Fruit fly (Drosophila melanogaster) whole organism, embryonic: ENCODE measurements around the gene CG43815.
A peak's percentile ranks its signal among the peaks of the same experiment; 100 is the strongest.

Experiments
- B-H2 ChIP-seq: fragments of 200-800 bp; sonication (Bioruptor generic); optimal IDR thresholded peaks from 2 replicates; lab custom pipeline; 2018; ENCODE audit warnings: missing biosample characterization, mild to moderate bottlenecking, missing genetic modification characterization
- Bdp1 ChIP-seq: fragments of 200-800 bp; sonication (Bioruptor generic); optimal IDR thresholded peaks from 3 replicates; lab custom pipeline; 2016; ENCODE audit warnings: missing biosample characterization, missing genetic modification characterization
- CG10274 ChIP-seq: fragments of 200-800 bp; sonication (Bioruptor generic); optimal IDR thresholded peaks from 3 replicates; lab custom pipeline; 2017; ENCODE audit warnings: missing biosample characterization, mild to moderate bottlenecking, missing genetic modification characterization
- CG10654 ChIP-seq: fragments of 200-800 bp; sonication (Bioruptor generic); optimal IDR thresholded peaks from 2 replicates; lab custom pipeline; 2016; ENCODE audit warnings: missing biosample characterization, missing genetic modification characterization
- CG1233 ChIP-seq: fragments of 200-800 bp; sonication (Bioruptor generic); optimal IDR thresholded peaks from 4 replicates; lab custom pipeline; 2018; ENCODE audit warnings: missing biosample characterization, mild to moderate bottlenecking, missing genetic modification characterization
- CG13624 ChIP-seq: fragments of 200-800 bp; sonication (Bioruptor generic); optimal IDR thresholded peaks from 2 replicates; lab custom pipeline; 2016; ENCODE audit warnings: missing biosample characterization, missing genetic modification characterization
- CG15011 ChIP-seq: fragments of 200-800 bp; sonication (Bioruptor generic); optimal IDR thresholded peaks from 3 replicates; lab custom pipeline; 2018; ENCODE audit warnings: missing biosample characterization, mild to moderate bottlenecking, missing genetic modification characterization
- CG15073 ChIP-seq: fragments of 200-800 bp; sonication (Bioruptor generic); optimal IDR thresholded peaks from 2 replicates; lab custom pipeline; 2016; ENCODE audit warnings: missing biosample characterization, missing genetic modification characterization
- CG17802 ChIP-seq: fragments of 200-800 bp; sonication (Bioruptor generic); optimal IDR thresholded peaks from 2 replicates; lab custom pipeline; 2018; ENCODE audit warnings: missing biosample characterization, mild to moderate bottlenecking, missing genetic modification characterization, moderate library complexity
- CG2712 ChIP-seq: fragments of 200-800 bp; optimal IDR thresholded peaks from 3 replicates; lab custom pipeline; 2019; ENCODE audit warnings: missing biosample characterization, mild to moderate bottlenecking, missing genetic modification characterization, moderate library complexity
- CG34376 ChIP-seq: fragments of 200-800 bp; sonication (Bioruptor generic); optimal IDR thresholded peaks from 2 replicates; lab custom pipeline; 2018; ENCODE audit warnings: missing biosample characterization, mild to moderate bottlenecking, missing genetic modification characterization
- CG4707 ChIP-seq: fragments of 200-800 bp; sonication (Bioruptor generic); optimal IDR thresholded peaks from 2 replicates; lab custom pipeline; 2018; ENCODE audit warnings: missing biosample characterization, mild to moderate bottlenecking, missing genetic modification characterization, moderate library complexity
- CG7271 ChIP-seq: fragments of 200-800 bp; sonication (Bioruptor generic); optimal IDR thresholded peaks from 2 replicates; lab custom pipeline; 2018; ENCODE audit warnings: missing biosample characterization, mild to moderate bottlenecking, missing genetic modification characterization, moderate library complexity
- CG7372 ChIP-seq: fragments of 200-800 bp; sonication (Bioruptor generic); IDR thresholded peaks from 2 replicates; pipeline ENCODE4 v1.3.6; 2022; ENCODE audit warnings: missing biosample characterization, missing genetic modification characterization
- CG9437 ChIP-seq: fragments of 200-800 bp; sonication (Bioruptor generic); optimal IDR thresholded peaks from 2 replicates; lab custom pipeline; 2018; ENCODE audit warnings: missing biosample characterization, mild to moderate bottlenecking, missing genetic modification characterization
- CG9876 ChIP-seq: fragments of 200-800 bp; sonication (Bioruptor generic); optimal IDR thresholded peaks from 2 replicates; lab custom pipeline; 2016; ENCODE audit warnings: missing biosample characterization, missing genetic modification characterization
- Chrac-16 ChIP-seq: fragments of 200-800 bp; sonication (Bioruptor generic); optimal IDR thresholded peaks from 3 replicates; lab custom pipeline; 2016; ENCODE audit warnings: missing biosample characterization, missing genetic modification characterization
- Dip3 ChIP-seq: fragments of 200-800 bp; sonication (Bioruptor generic); optimal IDR thresholded peaks from 3 replicates; lab custom pipeline; 2016; ENCODE audit warnings: missing biosample characterization, missing genetic modification characterization
- Gug ChIP-seq: fragments of 200-800 bp; sonication (Bioruptor generic); IDR thresholded peaks from 4 replicates; pipeline ENCODE4 v1.3.6; 2022; ENCODE audit warnings: missing biosample characterization, missing genetic modification characterization
- HmgZ ChIP-seq: fragments of 200-800 bp; sonication (Bioruptor generic); optimal IDR thresholded peaks from 2 replicates; lab custom pipeline; 2018; ENCODE audit warnings: missing biosample characterization, mild to moderate bottlenecking, missing genetic modification characterization
- Hr3 ChIP-seq: fragments of 200-800 bp; sonication (Bioruptor generic); optimal IDR thresholded peaks from 3 replicates; lab custom pipeline; 2016; ENCODE audit warnings: missing biosample characterization, missing genetic modification characterization
- NK7.1 ChIP-seq: fragments of 200-800 bp; sonication (Bioruptor generic); optimal IDR thresholded peaks from 3 replicates; lab custom pipeline; 2016; ENCODE audit warnings: missing biosample characterization, missing genetic modification characterization
- Nf-YC ChIP-seq: fragments of 200-800 bp; optimal IDR thresholded peaks from 3 replicates; lab custom pipeline; 2019; ENCODE audit warnings: missing biosample characterization, mild to moderate bottlenecking, missing genetic modification characterization, moderate library complexity
- Oli ChIP-seq: fragments of 200-800 bp; sonication (Bioruptor generic); optimal IDR thresholded peaks from 2 replicates; lab custom pipeline; 2018; ENCODE audit warnings: missing biosample characterization, mild to moderate bottlenecking, missing genetic modification characterization, moderate library complexity
- Opbp ChIP-seq: fragments of 200-800 bp; sonication (Bioruptor generic); IDR thresholded peaks from 3 replicates; pipeline ENCODE4 v1.3.6; 2022; ENCODE audit warnings: missing biosample characterization, missing genetic modification characterization; ENCODE audit not compliant: partially characterized antibody
- Tbp ChIP-seq: fragments of >200 bp; optimal IDR thresholded peaks from 2 replicates; lab custom pipeline; 2018; ENCODE audit warnings: missing biosample characterization, missing genetic modification characterization
- ara ChIP-seq: fragments of 200-800 bp; sonication (Bioruptor generic); IDR thresholded peaks from 2 replicates; pipeline ENCODE4 v1.3.6; 2022; ENCODE audit warnings: missing biosample characterization, missing genetic modification characterization
- bab2 ChIP-seq: fragments of 200-800 bp; sonication (Bioruptor generic); optimal IDR thresholded peaks from 2 replicates; lab custom pipeline; 2016; ENCODE audit warnings: missing biosample characterization, missing genetic modification characterization
- br ChIP-seq: fragments of >200 bp; optimal IDR thresholded peaks from 2 replicates; lab custom pipeline; 2017
- dan ChIP-seq: fragments of 200-800 bp; sonication (Bioruptor generic); IDR thresholded peaks from 2 replicates; pipeline ENCODE4 v1.3.6; 2022; ENCODE audit warnings: missing biosample characterization, missing genetic modification characterization
- dati ChIP-seq: fragments of 200-800 bp; sonication (Bioruptor generic); IDR thresholded peaks from 2 replicates; pipeline ENCODE4 v1.3.6; 2022; ENCODE audit warnings: missing biosample characterization, missing genetic modification characterization
- dysf ChIP-seq: fragments of 200-800 bp; sonication (Bioruptor generic); IDR thresholded peaks from 3 replicates; pipeline ENCODE4 v1.3.6; 2022; ENCODE audit warnings: missing biosample characterization, missing genetic modification characterization
- fd64A ChIP-seq: fragments of 200-800 bp; sonication (Bioruptor generic); optimal IDR thresholded peaks from 3 replicates; lab custom pipeline; 2018; ENCODE audit warnings: missing biosample characterization, mild to moderate bottlenecking, missing genetic modification characterization
- gem ChIP-seq: fragments of 200-800 bp; sonication (Bioruptor generic); optimal IDR thresholded peaks from 2 replicates; lab custom pipeline; 2019; ENCODE audit warnings: missing biosample characterization, mild to moderate bottlenecking, missing genetic modification characterization, moderate library complexity
- gfzf ChIP-seq: fragments of 200-800 bp; sonication (Bioruptor generic); optimal IDR thresholded peaks from 2 replicates; lab custom pipeline; 2016; ENCODE audit warnings: missing biosample characterization, mild to moderate bottlenecking, missing genetic modification characterization, moderate library complexity
- gsb ChIP-seq: fragments of 200-800 bp; sonication (Bioruptor generic); IDR thresholded peaks from 2 replicates; pipeline ENCODE4 v1.3.6; 2022; ENCODE audit warnings: missing biosample characterization, missing genetic modification characterization
- gsb-n ChIP-seq: fragments of 200-800 bp; sonication (Bioruptor generic); optimal IDR thresholded peaks from 3 replicates; lab custom pipeline; 2018; ENCODE audit warnings: missing biosample characterization, mild to moderate bottlenecking, missing genetic modification characterization
- hb ChIP-seq: fragments of 200-800 bp; sonication (Bioruptor generic); IDR thresholded peaks from 3 replicates; pipeline ENCODE4 v1.3.6; 2022; ENCODE audit warnings: missing biosample characterization, missing genetic modification characterization; ENCODE audit not compliant: partially characterized antibody
- insv ChIP-seq, 2 experiments: fragments of 200-800 bp; sonication (Bioruptor generic); optimal IDR thresholded peaks; 3 replicates each; lab custom pipeline; 2016 to 2018; ENCODE audit warnings: missing biosample characterization in 2 of 2, missing genetic modification characterization in 2 of 2
- jing ChIP-seq: fragments of 200-800 bp; sonication (Bioruptor generic); optimal IDR thresholded peaks from 2 replicates; lab custom pipeline; 2018; ENCODE audit warnings: missing biosample characterization, mild to moderate bottlenecking, missing genetic modification characterization
- knrl ChIP-seq: fragments of 200-800 bp; sonication (Bioruptor generic); IDR thresholded peaks from 3 replicates; pipeline ENCODE4 v1.3.6; 2022; ENCODE audit warnings: missing biosample characterization, missing genetic modification characterization; ENCODE audit not compliant: partially characterized antibody
- nom ChIP-seq: fragments of 200-800 bp; sonication (Bioruptor generic); optimal IDR thresholded peaks from 2 replicates; lab custom pipeline; 2017; ENCODE audit warnings: missing biosample characterization, missing genetic modification characterization, mild to moderate bottlenecking, moderate library complexity, missing genetic modification reagents
- sens ChIP-seq: fragments of 200-800 bp; sonication (Bioruptor generic); peaks from one replicate; lab custom pipeline; 2016; ENCODE audit warnings: missing biosample characterization, missing genetic modification characterization
- sens-2 ChIP-seq: fragments of 200-800 bp; sonication (Bioruptor generic); IDR thresholded peaks from 2 replicates; pipeline ENCODE4 v1.3.6; 2022; ENCODE audit warnings: missing biosample characterization, missing genetic modification characterization
- shn ChIP-seq: fragments of 200-800 bp; sonication (Bioruptor generic); optimal IDR thresholded peaks from 3 replicates; lab custom pipeline; 2016; ENCODE audit warnings: missing biosample characterization, missing genetic modification characterization
- slp2 ChIP-seq: fragments of 200-800 bp; sonication (Bioruptor generic); optimal IDR thresholded peaks from 2 replicates; lab custom pipeline; 2016; ENCODE audit warnings: missing biosample characterization, missing genetic modification characterization
- sna ChIP-seq: fragments of 200-800 bp; sonication (Bioruptor generic); IDR thresholded peaks from 2 replicates; pipeline ENCODE4 v1.3.6; 2022; ENCODE audit warnings: missing biosample characterization, missing genetic modification characterization; ENCODE audit not compliant: partially characterized antibody
- tap ChIP-seq: fragments of 200-800 bp; optimal IDR thresholded peaks from 3 replicates; lab custom pipeline; 2019; ENCODE audit warnings: missing biosample characterization, mild to moderate bottlenecking, missing genetic modification characterization, moderate library complexity
- tin ChIP-seq: fragments of 200-800 bp; sonication (Bioruptor generic); optimal IDR thresholded peaks from 3 replicates; lab custom pipeline; 2016; ENCODE audit warnings: missing biosample characterization, missing genetic modification characterization
- tio ChIP-seq: fragments of 200-800 bp; sonication (Bioruptor generic); optimal IDR thresholded peaks from 2 replicates; lab custom pipeline; 2017; ENCODE audit warnings: missing biosample characterization, missing genetic modification characterization, inconsistent platforms
- tll ChIP-seq, 2 experiments: fragments of 200-800 bp in 1 of 2; fragments of >200 bp in 1 of 2; sonication (Bioruptor generic) in 1 of 2; optimal IDR thresholded peaks; 2 replicates each; lab custom pipeline; 2017 to 2019; ENCODE audit warnings: missing biosample characterization in 2 of 2, missing genetic modification characterization in 2 of 2, mild to moderate bottlenecking in 1 of 2, moderate library complexity in 1 of 2

The CG43815 gene

DNA sequence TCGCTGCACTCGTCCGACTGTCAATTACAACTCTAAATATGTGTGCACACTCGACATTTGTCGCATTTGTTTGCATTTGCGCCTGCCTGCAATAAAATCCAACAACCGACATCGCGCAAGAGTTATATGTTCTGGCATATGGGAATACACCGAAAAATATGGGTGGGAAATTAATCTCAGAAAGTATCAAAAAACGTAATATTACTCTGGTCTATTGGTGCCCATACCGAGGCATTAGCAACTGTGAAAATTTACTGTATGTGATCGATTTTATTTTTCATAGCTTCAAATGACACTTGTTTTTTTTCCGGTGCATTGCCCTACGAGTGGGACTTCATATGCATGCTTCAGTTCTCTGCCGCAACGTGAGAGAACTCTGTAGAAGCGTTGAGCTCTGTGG, 2.1 kb upstream of the CG43815 start (continued):
- TF ChIP-seq CG9876 (peak; percentile 41), bab2 (GFP tag; lab: Kevin White, UChicago) (peak; percentile 73), CG2712 (tag; lab: Kevin White, UChicago) (peak; percentile 88), jing (GFP tag; lab: Kevin White, UChicago) (peak; percentile 82), slp2 (GFP tag; lab: Kevin White, UChicago) (peak; percentile 73), HmgZ (tag; lab: Kevin White, UChicago) (peak; percentile 31), CG7372 (GFP tag; lab: Robert Waterston, UW) (peak; percentile 57), nom (GFP tag; lab: Kevin White, UChicago) (no peak), CG1233 (peak; percentile 51), tap (peak; percentile 61), dysf (GFP tag; lab: Robert Waterston, UW) (peak; percentile 75), B-H2 (GFP tag; lab: Kevin White, UChicago) (no peak), tio (GFP tag; lab: Kevin White, UChicago) (peak; percentile 42), Oli (peak; percentile 84), Dip3 (no peak), CG15011 (GFP tag; lab: Kevin White, UChicago) (peak; percentile 36), ara (GFP tag; lab: Robert Waterston, UW) (peak; percentile 93), Bdp1 (GFP tag; lab: Kevin White, UChicago) (peak; percentile 57), CG7271 (tag; lab: Kevin White, UChicago) (peak; percentile 20), sens-2 (GFP tag; lab: Robert Waterston, UW) (peak; percentile 77), shn (GFP tag; lab: Kevin White, UChicago) (peak; percentile 55), sens (peak; percentile 98), CG10654 (GFP tag; lab: Kevin White, UChicago) (peak; percentile 77), Hr3 (GFP tag; lab: Kevin White, UChicago) (peak; percentile 70), insv (GFP tag; optimal IDR thresholded peaks at IDR 0.05; lab: Kevin White, UChicago) (no peak), gsb-n (tag; lab: Kevin White, UChicago) (peak; percentile 83), Opbp (no peak), hb (GFP tag; lab: Robert Waterston, UW) (no peak), dan (peak; percentile 59; the same call in 1 of the 2 replicates), Tbp (GFP tag; lab: Kevin White, UChicago) (no peak), CG34376 (GFP tag; lab: Kevin White, UChicago) (no peak), br (no peak), fd64A (GFP tag; lab: Kevin White, UChicago) (peak; percentile 74), gsb (peak; percentile 16; the same call in 1 of the 2 replicates), knrl (GFP tag; lab: Robert Waterston, UW) (no peak), Gug (GFP tag; lab: Robert Waterston, UW) (peak; percentile 78; the same call in 3 of the 4 replicates), Nf-YC (tag; lab: Kevin White, UChicago) (no peak), CG9437 (peak; percentile 29), dati (GFP tag; lab: Robert Waterston, UW) (peak; percentile 66; the same call in 1 of the 2 replicates), tll (GFP tag; optimal IDR thresholded peaks at IDR 0.05; lab: Kevin White, UChicago) (no peak), CG17802 (peak; percentile 54), CG4707 (peak; percentile 63), gfzf (GFP tag; lab: Kevin White, UChicago) (no peak), sna (GFP tag; lab: Robert Waterston, UW) (no peak), CG13624 (peak; percentile 18), CG15073 (GFP tag; lab: Kevin White, UChicago) (no peak), NK7.1 (GFP tag; lab: Kevin White, UChicago) (peak; percentile 64), Chrac-16 (peak; percentile 79), tin (GFP tag; lab: Kevin White, UChicago) (peak; percentile 83), gem (tag; lab: Kevin White, UChicago) (peak; percentile 88), CG10274 (no peak)
